Fruit fly (Drosophila melanogaster): ENCODE measurements around the gene Ten-a.

The Ten-a gene

DNA sequence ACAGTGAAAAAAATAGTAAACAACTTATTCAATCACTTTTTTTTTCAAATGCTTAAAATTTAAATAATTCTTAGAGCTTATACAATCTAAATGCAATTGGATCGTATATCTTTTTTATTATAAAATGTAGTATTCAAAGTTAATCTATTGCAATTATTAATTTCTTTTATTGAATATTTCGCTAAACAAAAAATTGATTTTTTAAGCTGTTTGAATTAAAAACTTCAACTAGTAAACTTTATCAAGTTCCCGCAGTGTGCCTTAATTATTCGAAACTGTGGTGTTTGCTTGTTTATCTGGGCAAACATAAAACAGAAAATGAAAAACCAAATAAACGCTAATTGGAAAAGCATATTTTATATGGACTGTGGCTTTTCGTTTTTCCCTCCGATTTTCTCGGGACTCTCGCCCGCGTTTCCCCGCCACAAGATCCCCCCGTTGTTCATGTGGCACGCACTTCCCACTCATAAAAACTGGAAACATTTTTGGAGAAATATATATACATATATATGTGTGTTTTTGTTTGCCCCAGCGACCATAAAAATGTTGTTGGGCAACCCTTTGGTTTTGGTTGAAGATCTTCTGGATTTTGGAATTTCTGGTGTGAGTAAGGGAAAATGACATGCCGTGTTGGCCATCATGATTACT lies 182.0 kb downstream of the Ten-a start (continued):
- TF ChIP-seq B-H1 (GFP tag; IDR thresholded peaks at IDR 0.05), result no peak
- peak; percentile 17 for TF ChIP-seq CG30020 (tag; optimal IDR thresholded peaks at IDR 0.05)
- no peak for TF ChIP-seq CG34376 (GFP tag; optimal IDR thresholded peaks at IDR 0.05)
- no peak for TF ChIP-seq ro (GFP tag; IDR thresholded peaks at IDR 0.05)
- TF ChIP-seq salm (tag; optimal IDR thresholded peaks at IDR 0.05), result peak; percentile 34
- TF ChIP-seq CG7963 (GFP tag; IDR thresholded peaks at IDR 0.05; ENCODE audit: partially characterized antibody), result no peak
- peak; percentile 27 for TF ChIP-seq ewg (GFP tag; optimal IDR thresholded peaks at IDR 0.05)
- peak; percentile 71 for TF ChIP-seq fd96Cb (tag; optimal IDR thresholded peaks at IDR 0.05)
- TF ChIP-seq BEAF-32 (GFP tag; optimal IDR thresholded peaks at IDR 0.05), result no peak
- peak; percentile 46 for TF ChIP-seq gcm (GFP tag; optimal IDR thresholded peaks at IDR 0.05)
- peak; percentile 72 for TF ChIP-seq dmrt11E (tag; optimal IDR thresholded peaks at IDR 0.05)
- TF ChIP-seq CG4360 (GFP tag; IDR thresholded peaks at IDR 0.05), result no peak
- TF ChIP-seq bcd (GFP tag; optimal IDR thresholded peaks at IDR 0.05), result peak; percentile 31
- no peak for TF ChIP-seq Scr (GFP tag; IDR thresholded peaks at IDR 0.05; ENCODE audit: partially characterized antibody)
- TF ChIP-seq CG10979 (tag; optimal IDR thresholded peaks at IDR 0.05), result peak; percentile 81
- peak; percentile 49 for TF ChIP-seq CG2875 (GFP tag; optimal IDR thresholded peaks at IDR 0.05)
- peak; percentile 62 for TF ChIP-seq CG7839 (tag; optimal IDR thresholded peaks at IDR 0.05)
- TF ChIP-seq Deaf1 (tag; optimal IDR thresholded peaks at IDR 0.05), result peak; percentile 11
- peak; percentile 51 for TF ChIP-seq run (tag; optimal IDR thresholded peaks at IDR 0.05)
- no peak for TF ChIP-seq pnt (GFP tag; optimal IDR thresholded peaks at IDR 0.05)
- peak; percentile 1 for TF ChIP-seq CG12659 (GFP tag; optimal IDR thresholded peaks at IDR 0.05)
- no peak for TF ChIP-seq CG14441 (GFP tag; IDR thresholded peaks at IDR 0.05)
- peak; percentile 79 for TF ChIP-seq Blimp-1 (GFP tag; optimal IDR thresholded peaks at IDR 0.05)

DNA sequence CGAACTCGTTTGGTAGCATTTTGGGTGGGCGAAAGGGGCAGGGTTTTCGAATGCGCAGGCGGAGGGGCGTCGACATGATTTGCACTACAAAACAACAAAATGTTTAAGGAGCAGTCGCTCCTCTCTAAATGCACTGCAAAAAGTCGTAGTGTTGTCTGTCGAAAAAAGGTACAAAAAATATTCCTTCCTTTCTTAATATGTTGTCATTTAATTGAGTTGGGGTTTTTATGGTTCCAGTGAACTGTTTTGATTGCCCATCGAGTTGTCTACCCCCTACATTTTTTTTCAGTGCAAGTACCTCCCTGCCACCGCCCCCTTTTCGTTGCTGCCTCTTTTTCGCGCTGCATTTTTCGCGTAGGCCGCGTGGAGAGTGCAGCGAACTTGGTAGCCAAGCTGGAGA lies 183.1 kb downstream of the Ten-a start:
- peak; percentile 20 for TF ChIP-seq phol (tag; optimal IDR thresholded peaks at IDR 0.05)
- TF ChIP-seq Drgx (GFP tag; IDR thresholded peaks at IDR 0.05), result peak; percentile 93
- no peak for TF ChIP-seq pnt (GFP tag; optimal IDR thresholded peaks at IDR 0.05)
- peak; percentile 5 for TF ChIP-seq CG1603 (tag; optimal IDR thresholded peaks at IDR 0.05)
- no peak for TF ChIP-seq prd (optimal IDR thresholded peaks at IDR 0.05)
- TF ChIP-seq prd (GFP tag; IDR thresholded peaks at IDR 0.05), result 0 out of 3 replicates have a peak, but pooled peaks have one; percentile 11
- TF ChIP-seq gem (tag; optimal IDR thresholded peaks at IDR 0.05), result peak; percentile 24
- TF ChIP-seq pzg (GFP tag; optimal IDR thresholded peaks at IDR 0.05), result no peak
- peak; percentile 94 for TF ChIP-seq nom (GFP tag; optimal IDR thresholded peaks at IDR 0.05)
- no peak for TF ChIP-seq CG15011 (GFP tag; optimal IDR thresholded peaks at IDR 0.05)
- peak in 1 of 2 experiments; percentile 91 for TF ChIP-seq bsh (GFP tag; optimal IDR thresholded peaks at IDR 0.05)
- no peak for TF ChIP-seq D19A (tag; optimal IDR thresholded peaks at IDR 0.05)
- peak; percentile 68 for TF ChIP-seq lbe (GFP tag; optimal IDR thresholded peaks at IDR 0.05)
- TF ChIP-seq Ets65A (GFP tag), result peak; percentile 19
- no peak for TF ChIP-seq otp (GFP tag; IDR thresholded peaks at IDR 0.05)
- no peak for TF ChIP-seq NC2β (GFP tag; optimal IDR thresholded peaks at IDR 0.05)
- TF ChIP-seq D (optimal IDR thresholded peaks at IDR 0.05), result no peak
- no peak for TF ChIP-seq D (GFP tag; optimal IDR thresholded peaks at IDR 0.05)
- TF ChIP-seq sens (GFP tag), result peak; percentile 53
- TF ChIP-seq Sox102F (GFP tag; optimal IDR thresholded peaks at IDR 0.05), result peak; percentile 10
- peak; percentile 73 for TF ChIP-seq corto (GFP tag; optimal IDR thresholded peaks at IDR 0.05)
